Fruit fly (Drosophila melanogaster) whole organism, embryonic: ENCODE measurements around the gene Doa.

Experiments used
- Abd-B ChIP-seq: fragments of 200-800 bp; sonication (Bioruptor generic); optimal IDR thresholded peaks from 2 replicates; lab custom pipeline; 2018; ENCODE audit warnings: missing biosample characterization, mild to moderate bottlenecking, missing genetic modification characterization, moderate library complexity
- Atf6 ChIP-seq: fragments of 200-800 bp; sonication (Bioruptor generic); IDR thresholded peaks from 2 replicates; pipeline ENCODE4 v1.3.6; 2022; ENCODE audit warnings: missing biosample characterization, missing genetic modification characterization
- CG10267 ChIP-seq: fragments of 200-800 bp; sonication (Bioruptor generic); optimal IDR thresholded peaks from 2 replicates; lab custom pipeline; 2018; ENCODE audit warnings: missing biosample characterization, mild to moderate bottlenecking, missing genetic modification characterization, moderate library complexity
- CG10321 ChIP-seq: fragments of 200-800 bp; sonication (Bioruptor generic); IDR thresholded peaks from 2 replicates; pipeline ENCODE4 v1.3.6; 2022; ENCODE audit warnings: missing biosample characterization, missing genetic modification characterization
- CG10565 ChIP-seq: fragments of 200-800 bp; sonication (Bioruptor generic); optimal IDR thresholded peaks from 3 replicates; lab custom pipeline; 2016; ENCODE audit warnings: missing biosample characterization, mild to moderate bottlenecking, missing genetic modification characterization
- CG11504 ChIP-seq: fragments of 200-800 bp; sonication (Bioruptor generic); optimal IDR thresholded peaks from 3 replicates; lab custom pipeline; 2019; ENCODE audit warnings: missing biosample characterization, mild to moderate bottlenecking, missing genetic modification characterization, moderate library complexity
- CG12299 ChIP-seq: fragments of 200-800 bp; sonication (Bioruptor generic); optimal IDR thresholded peaks from 2 replicates; lab custom pipeline; 2018; ENCODE audit warnings: missing biosample characterization, mild to moderate bottlenecking, missing genetic modification characterization
- CG13775 ChIP-seq: fragments of 200-800 bp; sonication (Bioruptor generic); optimal IDR thresholded peaks from 3 replicates; lab custom pipeline; 2017; ENCODE audit warnings: missing biosample characterization, mild to moderate bottlenecking, missing genetic modification characterization
- CG14050 ChIP-seq: fragments of 200-800 bp; sonication (Bioruptor generic); IDR thresholded peaks from 3 replicates; pipeline ENCODE4 v1.3.6; 2022; ENCODE audit warnings: missing biosample characterization, missing genetic modification characterization
- CG14965 ChIP-seq: fragments of 200-800 bp; sonication (Bioruptor generic); optimal IDR thresholded peaks from 2 replicates; lab custom pipeline; 2016; ENCODE audit warnings: missing biosample characterization, missing genetic modification characterization, borderline replicate concordance
- CG15514 ChIP-seq: fragments of 200-800 bp; sonication (Bioruptor generic); optimal IDR thresholded peaks from 3 replicates; lab custom pipeline; 2017; ENCODE audit warnings: missing biosample characterization, missing genetic modification characterization, mild to moderate bottlenecking, moderate library complexity, missing genetic modification reagents
- CG1647 ChIP-seq: fragments of 200-800 bp; sonication (Bioruptor generic); optimal IDR thresholded peaks from 3 replicates; lab custom pipeline; 2016; ENCODE audit warnings: missing biosample characterization, missing genetic modification characterization
- CG17829 ChIP-seq: fragments of 200-800 bp; optimal IDR thresholded peaks from 2 replicates; lab custom pipeline; 2019; ENCODE audit warnings: missing biosample characterization, mild to moderate bottlenecking, missing genetic modification characterization, moderate library complexity
- CG18262 ChIP-seq: fragments of 200-800 bp; optimal IDR thresholded peaks from 3 replicates; lab custom pipeline; 2019; ENCODE audit warnings: missing biosample characterization, mild to moderate bottlenecking, missing genetic modification characterization, moderate library complexity
- CG2199 ChIP-seq: fragments of 200-800 bp; sonication (Bioruptor generic); IDR thresholded peaks from 3 replicates; pipeline ENCODE4 v1.3.6; 2022; ENCODE audit warnings: missing biosample characterization, missing genetic modification characterization
- CG2889 ChIP-seq: fragments of 200-800 bp; sonication (Bioruptor generic); IDR thresholded peaks from 3 replicates; pipeline ENCODE4 v1.3.6; 2022; ENCODE audit warnings: missing biosample characterization, missing genetic modification characterization
- CG31441 ChIP-seq: fragments of 200-800 bp; sonication (Bioruptor generic); IDR thresholded peaks from 2 replicates; pipeline ENCODE4 v1.3.6; 2022; ENCODE audit warnings: missing biosample characterization, missing genetic modification characterization
- CG3163 ChIP-seq: fragments of 200-800 bp; sonication (Bioruptor generic); optimal IDR thresholded peaks from 3 replicates; lab custom pipeline; 2016; ENCODE audit warnings: missing biosample characterization, missing genetic modification characterization
- CG33213 ChIP-seq: fragments of 200-800 bp; sonication (Bioruptor generic); optimal IDR thresholded peaks from 3 replicates; lab custom pipeline; 2016; ENCODE audit warnings: missing biosample characterization, missing genetic modification characterization
- CG34376 ChIP-seq: fragments of 200-800 bp; sonication (Bioruptor generic); optimal IDR thresholded peaks from 2 replicates; lab custom pipeline; 2018; ENCODE audit warnings: missing biosample characterization, mild to moderate bottlenecking, missing genetic modification characterization
- CG34422 ChIP-seq: fragments of 200-800 bp; sonication (Bioruptor generic); IDR thresholded peaks from 3 replicates; pipeline ENCODE4 v1.3.6; 2022; ENCODE audit warnings: missing biosample characterization, missing genetic modification characterization
- CG43689 ChIP-seq: fragments of 200-800 bp; sonication (Bioruptor generic); IDR thresholded peaks from 2 replicates; pipeline ENCODE4 v1.3.6; 2022; ENCODE audit warnings: missing biosample characterization, missing genetic modification characterization
- CG6765 ChIP-seq: fragments of 200-800 bp; sonication (Bioruptor generic); optimal IDR thresholded peaks from 3 replicates; lab custom pipeline; 2017; ENCODE audit warnings: missing biosample characterization, mild to moderate bottlenecking, missing genetic modification characterization
- CG8359 ChIP-seq: fragments of 200-800 bp; sonication (Bioruptor generic); optimal IDR thresholded peaks from 2 replicates; lab custom pipeline; 2017; ENCODE audit warnings: missing biosample characterization, mild to moderate bottlenecking, missing genetic modification characterization, borderline replicate concordance
- CG8924 ChIP-seq: fragments of 200-800 bp; optimal IDR thresholded peaks from 3 replicates; lab custom pipeline; 2019; ENCODE audit warnings: missing biosample characterization, mild to moderate bottlenecking, missing genetic modification characterization, moderate library complexity
- CG8944 ChIP-seq: fragments of 200-800 bp; sonication (Bioruptor generic); optimal IDR thresholded peaks from 3 replicates; lab custom pipeline; 2016; ENCODE audit warnings: missing biosample characterization, missing genetic modification characterization
- CG9215 ChIP-seq: fragments of 200-800 bp; sonication (Bioruptor generic); IDR thresholded peaks from 2 replicates; pipeline ENCODE4 v1.3.6; 2022; ENCODE audit warnings: missing biosample characterization, missing genetic modification characterization
- CG9876 ChIP-seq: fragments of 200-800 bp; sonication (Bioruptor generic); optimal IDR thresholded peaks from 2 replicates; lab custom pipeline; 2016; ENCODE audit warnings: missing biosample characterization, missing genetic modification characterization
- CTCF ChIP-seq: fragments of 200-800 bp; sonication (Bioruptor generic); optimal IDR thresholded peaks from 2 replicates; lab custom pipeline; 2017; ENCODE audit warnings: missing biosample characterization, mild to moderate bottlenecking, missing genetic modification characterization, moderate library complexity
- Camta ChIP-seq: fragments of 200-800 bp; sonication (Bioruptor generic); optimal IDR thresholded peaks from 2 replicates; lab custom pipeline; 2016; ENCODE audit warnings: missing biosample characterization, missing genetic modification characterization
- D19A ChIP-seq: fragments of 200-800 bp; optimal IDR thresholded peaks from 3 replicates; lab custom pipeline; 2019; ENCODE audit warnings: missing biosample characterization, mild to moderate bottlenecking, missing genetic modification characterization, moderate library complexity
- Dll ChIP-seq: fragments of 200-800 bp; sonication (Bioruptor generic); IDR thresholded peaks from 4 replicates; pipeline ENCODE4 v1.3.6; 2022; ENCODE audit warnings: missing biosample characterization, missing genetic modification characterization; ENCODE audit not compliant: partially characterized antibody
- Doc3 ChIP-seq: fragments of 200-800 bp; sonication (Bioruptor generic); IDR thresholded peaks from 3 replicates; pipeline ENCODE4 v1.3.6; 2022; ENCODE audit warnings: missing biosample characterization, missing genetic modification characterization; ENCODE audit not compliant: partially characterized antibody
- ERR ChIP-seq: fragments of 200-800 bp; sonication (Bioruptor generic); optimal IDR thresholded peaks from 2 replicates; lab custom pipeline; 2016; ENCODE audit warnings: missing biosample characterization, missing genetic modification characterization
- H2.0 ChIP-seq: fragments of 200-800 bp; sonication (Bioruptor generic); IDR thresholded peaks from 2 replicates; pipeline ENCODE4 v1.3.6; 2022; ENCODE audit warnings: missing biosample characterization, missing genetic modification characterization
- Mes4 ChIP-seq: fragments of 200-800 bp; sonication (Bioruptor generic); optimal IDR thresholded peaks from 2 replicates; lab custom pipeline; 2016; ENCODE audit warnings: missing biosample characterization, missing genetic modification characterization
- Nf-YA ChIP-seq: fragments of 200-800 bp; sonication (Bioruptor generic); IDR thresholded peaks from 2 replicates; pipeline ENCODE4 v1.3.6; 2022; ENCODE audit warnings: missing biosample characterization, missing genetic modification characterization
- Scr ChIP-seq: fragments of 200-800 bp; sonication (Bioruptor generic); IDR thresholded peaks from 2 replicates; pipeline ENCODE4 v1.3.6; 2022; ENCODE audit warnings: missing biosample characterization, missing genetic modification characterization; ENCODE audit not compliant: partially characterized antibody
- Sin3A ChIP-seq: fragments of >200 bp; optimal IDR thresholded peaks from 2 replicates; lab custom pipeline; 2018
- amos ChIP-seq: fragments of 200-800 bp; sonication (Bioruptor generic); IDR thresholded peaks from 2 replicates; pipeline ENCODE4 v1.3.6; 2022; ENCODE audit warnings: missing biosample characterization, missing genetic modification characterization; ENCODE audit not compliant: partially characterized antibody
- bbx ChIP-seq: fragments of 200-800 bp; sonication (Bioruptor generic); IDR thresholded peaks from 2 replicates; pipeline ENCODE4 v1.3.6; 2022; ENCODE audit warnings: missing biosample characterization, missing genetic modification characterization; ENCODE audit not compliant: partially characterized antibody
- ci ChIP-seq: fragments of 200-800 bp; sonication (Bioruptor generic); IDR thresholded peaks from 3 replicates; pipeline ENCODE4 v1.3.6; 2022; ENCODE audit warnings: missing biosample characterization, missing genetic modification characterization
- crc ChIP-seq: fragments of 200-800 bp; sonication (Bioruptor generic); optimal IDR thresholded peaks from 2 replicates; lab custom pipeline; 2016; ENCODE audit warnings: missing biosample characterization, missing genetic modification characterization
- dati ChIP-seq: fragments of 200-800 bp; sonication (Bioruptor generic); IDR thresholded peaks from 2 replicates; pipeline ENCODE4 v1.3.6; 2022; ENCODE audit warnings: missing biosample characterization, missing genetic modification characterization
- dysf ChIP-seq: fragments of 200-800 bp; sonication (Bioruptor generic); IDR thresholded peaks from 3 replicates; pipeline ENCODE4 v1.3.6; 2022; ENCODE audit warnings: missing biosample characterization, missing genetic modification characterization
- fd96Cb ChIP-seq: fragments of 200-800 bp; sonication (Bioruptor generic); optimal IDR thresholded peaks from 2 replicates; lab custom pipeline; 2018; ENCODE audit warnings: missing biosample characterization, mild to moderate bottlenecking, missing genetic modification characterization, moderate library complexity
- grau ChIP-seq: fragments of 200-800 bp; optimal IDR thresholded peaks from 3 replicates; lab custom pipeline; 2019; ENCODE audit warnings: missing biosample characterization, mild to moderate bottlenecking, missing genetic modification characterization, moderate library complexity
- her ChIP-seq: fragments of 200-800 bp; sonication (Bioruptor generic); optimal IDR thresholded peaks from 2 replicates; lab custom pipeline; 2016; ENCODE audit warnings: missing biosample characterization, missing genetic modification characterization
- jigr1 ChIP-seq: fragments of 200-800 bp; sonication (Bioruptor generic); IDR thresholded peaks from 3 replicates; pipeline ENCODE4 v1.3.6; 2022; ENCODE audit warnings: missing biosample characterization, missing genetic modification characterization
- mam ChIP-seq: fragments of 200-800 bp; sonication (Bioruptor generic); optimal IDR thresholded peaks from 3 replicates; lab custom pipeline; 2016; ENCODE audit warnings: missing biosample characterization, missing genetic modification characterization
- peb ChIP-seq: fragments of 200-800 bp; sonication (Bioruptor generic); IDR thresholded peaks from 2 replicates; pipeline ENCODE4 v1.3.6; 2022; ENCODE audit warnings: missing biosample characterization, missing genetic modification characterization
- pnt ChIP-seq: fragments of 200-800 bp; sonication (Bioruptor generic); optimal IDR thresholded peaks from 3 replicates; lab custom pipeline; 2016; ENCODE audit warnings: missing biosample characterization, missing genetic modification characterization

The Doa gene

dm6 chr3R:28904174-28904573, 16.3 kb downstream of the Doa start (continued):
- TF ChIP-seq dati (GFP tag; lab: Robert Waterston, UW) (no peak; the same call in 1 of the 2 replicates), Camta (GFP tag; lab: Kevin White, UChicago) (no peak), Doc3 (GFP tag; lab: Robert Waterston, UW) (no peak), CG10267 (tag; lab: Kevin White, UChicago) (peak; percentile 5), jigr1 (GFP tag; lab: Robert Waterston, UW) (peak; percentile 42; the same call in 2 of the 3 replicates), CG2889 (GFP tag; lab: Robert Waterston, UW) (no peak), CG8359 (no peak), Atf6 (GFP tag; lab: Robert Waterston, UW) (0 out of 2 replicates have a peak, but pooled peaks have one; percentile 18), CG6765 (GFP tag; lab: Kevin White, UChicago) (no peak), CG12299 (no peak), fd96Cb (tag; lab: Kevin White, UChicago) (peak; percentile 58), CG34376 (GFP tag; lab: Kevin White, UChicago) (no peak), D19A (tag; lab: Kevin White, UChicago) (no peak), grau (tag; lab: Kevin White, UChicago) (peak; percentile 44), bbx (GFP tag; lab: Robert Waterston, UW) (no peak), CG14965 (GFP tag; lab: Kevin White, UChicago) (no peak), crc (GFP tag; lab: Kevin White, UChicago) (no peak), CG43689 (GFP tag; lab: Robert Waterston, UW) (no peak), CG8944 (GFP tag; lab: Kevin White, UChicago) (no peak), amos (GFP tag; lab: Robert Waterston, UW) (no peak), CG13775 (GFP tag; lab: Kevin White, UChicago) (no peak), CG17829 (peak; percentile 58), peb (GFP tag; lab: Robert Waterston, UW) (no peak), CG10565 (GFP tag; lab: Kevin White, UChicago) (no peak), ERR (GFP tag; lab: Kevin White, UChicago) (no peak), CG8924 (peak; percentile 39), CG18262 (tag; lab: Kevin White, UChicago) (peak; percentile 62), Mes4 (GFP tag; lab: Kevin White, UChicago) (no peak), ci (GFP tag; lab: Robert Waterston, UW) (peak; percentile 54; the same call in 1 of the 3 replicates), CG2199 (GFP tag; lab: Robert Waterston, UW) (no peak), Nf-YA (peak; percentile 51; the same call in 1 of the 2 replicates), CG10321 (GFP tag; lab: Robert Waterston, UW) (no peak), CG31441 (no peak), her (no peak), CG34422 (GFP tag; lab: Robert Waterston, UW) (0 out of 3 replicates have a peak, but pooled peaks have one; percentile 42), CG33213 (no peak), Sin3A (lab: Kevin White, UChicago) (no peak), CG1647 (GFP tag; lab: Kevin White, UChicago) (no peak), CG15514 (GFP tag; lab: Kevin White, UChicago) (no peak), CG9215 (GFP tag; lab: Robert Waterston, UW) (no peak; the same call in 1 of the 2 replicates), Abd-B (GFP tag; lab: Kevin White, UChicago) (no peak), mam (peak; percentile 4), H2.0 (GFP tag; lab: Robert Waterston, UW) (peak; percentile 9; the same call in 1 of the 2 replicates), Scr (GFP tag; lab: Robert Waterston, UW) (no peak), CG11504 (tag; lab: Kevin White, UChicago) (peak; percentile 68), pnt (GFP tag; lab: Kevin White, UChicago) (peak; percentile 53), CG3163 (no peak), CTCF (no peak), CG14050 (GFP tag; lab: Robert Waterston, UW) (no peak), Dll (GFP tag; lab: Robert Waterston, UW) (no peak), dysf (GFP tag; lab: Robert Waterston, UW) (peak; percentile 63; the same call in 1 of the 3 replicates), CG9876 (GFP tag; lab: Kevin White, UChicago) (no peak)
